Fruit fly (Drosophila melanogaster): Measurements from ENCODE around the gene CG8003.

Gene CG8003

dm6 chr3L:10680728-10681306, 19.5 kb downstream of the CG8003 start (continued):
- TF ChIP-seq sna (GFP tag; IDR thresholded peaks at IDR 0.05; ENCODE audit: partially characterized antibody) (no peak), BtbVII (GFP tag; optimal IDR thresholded peaks at IDR 0.05) (no peak), hkb (optimal IDR thresholded peaks at IDR 0.05) (no peak), hkb (GFP tag; IDR thresholded peaks at IDR 0.05) (no peak), oc (tag; optimal IDR thresholded peaks at IDR 0.05) (peak; percentile 19), Dfd (GFP tag; optimal IDR thresholded peaks at IDR 0.05) (no peak), zf30C (GFP tag; optimal IDR thresholded peaks at IDR 0.05) (no peak), NfI (GFP tag; optimal IDR thresholded peaks at IDR 0.05) (no peak), prd (optimal IDR thresholded peaks at IDR 0.05) (no peak), prd (GFP tag; IDR thresholded peaks at IDR 0.05) (no peak), CG8290 (GFP tag; optimal IDR thresholded peaks at IDR 0.05) (no peak), CG8290 (tag; optimal IDR thresholded peaks at IDR 0.05) (peak in 1 of 2 experiments; percentile 41), ERR (GFP tag; optimal IDR thresholded peaks at IDR 0.05) (no peak), Gsc (GFP tag; IDR thresholded peaks at IDR 0.05) (no peak), CG15073 (GFP tag; optimal IDR thresholded peaks at IDR 0.05) (no peak), sd (tag; optimal IDR thresholded peaks at IDR 0.05) (peak; percentile 29), chn (GFP tag; optimal IDR thresholded peaks at IDR 0.05) (no peak), CG31388 (GFP tag; optimal IDR thresholded peaks at IDR 0.05) (no peak), gt (GFP tag; IDR thresholded peaks at IDR 0.05) (no peak), emc (GFP tag; optimal IDR thresholded peaks at IDR 0.05) (no peak), CG13894 (tag; optimal IDR thresholded peaks at IDR 0.05) (peak; percentile 0), ranshi (GFP tag; IDR thresholded peaks at IDR 0.05) (no peak), CG14667 (GFP tag; IDR thresholded peaks at IDR 0.05) (no peak), YL-1 (GFP tag; optimal IDR thresholded peaks at IDR 0.05) (no peak), CG17186 (GFP tag; optimal IDR thresholded peaks at IDR 0.05) (no peak), repo (GFP tag; optimal IDR thresholded peaks at IDR 0.05) (no peak), Dip2 (GFP tag; IDR thresholded peaks at IDR 0.05) (no peak), CG17361 (GFP tag; IDR thresholded peaks at IDR 0.05) (no peak), Hr78 (GFP tag; optimal IDR thresholded peaks at IDR 0.05) (no peak), CG3065 (GFP tag; optimal IDR thresholded peaks at IDR 0.05) (no peak), klu (GFP tag; IDR thresholded peaks at IDR 0.05) (no peak), B-H1 (GFP tag; IDR thresholded peaks at IDR 0.05) (no peak), cwo (GFP tag; optimal IDR thresholded peaks at IDR 0.05) (no peak), otp (GFP tag; IDR thresholded peaks at IDR 0.05) (peak; percentile 51; the same call in 1 of the 3 replicates), Nf-YC (tag; optimal IDR thresholded peaks at IDR 0.05) (no peak), CG30020 (tag; optimal IDR thresholded peaks at IDR 0.05) (no peak), peb (GFP tag; IDR thresholded peaks at IDR 0.05) (no peak), ato (GFP tag; IDR thresholded peaks at IDR 0.05; ENCODE audit: partially characterized antibody) (no peak), CG9609 (GFP tag; optimal IDR thresholded peaks at IDR 0.05) (no peak), Atf-2 (GFP tag; optimal IDR thresholded peaks at IDR 0.05) (no peak), da (GFP tag; optimal IDR thresholded peaks at IDR 0.05) (no peak), Taf1 (GFP tag; IDR thresholded peaks at IDR 0.05) (peak; percentile 5; the same call in 1 of the 2 replicates), Dll (GFP tag; IDR thresholded peaks at IDR 0.05; ENCODE audit: partially characterized antibody) (no peak), CG1529 (GFP tag; optimal IDR thresholded peaks at IDR 0.05) (no peak), pho (GFP tag; optimal IDR thresholded peaks at IDR 0.05) (no peak), CG8089 (GFP tag; optimal IDR thresholded peaks at IDR 0.05) (no peak), tna (GFP tag; IDR thresholded peaks at IDR 0.05; ENCODE audit: partially characterized antibody) (peak; percentile 38; the same call in 1 of the 2 replicates), lov (optimal IDR thresholded peaks at IDR 0.05) (no peak), lov (GFP tag; IDR thresholded peaks at IDR 0.05) (0 out of 3 replicates have a peak, but pooled peaks have one; percentile 56), Med (GFP tag) (peak; percentile 71), CG1647 (GFP tag; optimal IDR thresholded peaks at IDR 0.05) (no peak), zen (tag; optimal IDR thresholded peaks at IDR 0.05) (no peak), Mad (GFP tag; optimal IDR thresholded peaks at IDR 0.05) (no peak)

Measured in whole organism, embryonic.